Fruit fly (Drosophila melanogaster) whole organism, embryonic: Measurements from ENCODE around the gene CG4757.

Experiments used
- Bgb ChIP-seq: fragments of 200-800 bp; sonication (Bioruptor generic); IDR thresholded peaks from 2 replicates; pipeline ENCODE4 v1.3.6; 2022; ENCODE audit warnings: missing biosample characterization, missing genetic modification characterization; ENCODE audit not compliant: partially characterized antibody
- CG1024 ChIP-seq: fragments of 200-800 bp; sonication (Bioruptor generic); IDR thresholded peaks from 2 replicates; pipeline ENCODE4 v1.3.6; 2022; ENCODE audit warnings: missing biosample characterization, missing genetic modification characterization
- CG10267 ChIP-seq: fragments of 200-800 bp; sonication (Bioruptor generic); optimal IDR thresholded peaks from 2 replicates; lab custom pipeline; 2018; ENCODE audit warnings: missing biosample characterization, mild to moderate bottlenecking, missing genetic modification characterization, moderate library complexity
- CG11093 ChIP-seq: fragments of 200-800 bp; sonication (Bioruptor generic); IDR thresholded peaks from 3 replicates; pipeline ENCODE4 v1.3.6; 2022; ENCODE audit warnings: missing biosample characterization, missing genetic modification characterization
- CG11398 ChIP-seq: fragments of 200-800 bp; sonication (Bioruptor generic); optimal IDR thresholded peaks from 2 replicates; lab custom pipeline; 2016; ENCODE audit warnings: missing biosample characterization, missing genetic modification characterization
- CG12155 ChIP-seq: fragments of 200-800 bp; sonication (Bioruptor generic); optimal IDR thresholded peaks from 3 replicates; lab custom pipeline; 2016; ENCODE audit warnings: missing biosample characterization, missing genetic modification characterization
- CG13287 ChIP-seq: fragments of 200-800 bp; sonication (Bioruptor generic); IDR thresholded peaks from 2 replicates; pipeline ENCODE4 v1.3.6; 2022; ENCODE audit warnings: missing biosample characterization, missing genetic modification characterization; ENCODE audit not compliant: partially characterized antibody
- CG16863 ChIP-seq: fragments of 200-800 bp; sonication (Bioruptor generic); optimal IDR thresholded peaks from 3 replicates; lab custom pipeline; 2016; ENCODE audit warnings: missing biosample characterization, missing genetic modification characterization
- CG18476 ChIP-seq: fragments of 200-800 bp; sonication (Bioruptor generic); optimal IDR thresholded peaks from 2 replicates; lab custom pipeline; 2016; ENCODE audit warnings: missing biosample characterization, mild to moderate bottlenecking, missing genetic modification characterization
- CG18599 ChIP-seq: fragments of 200-800 bp; sonication (Bioruptor generic); optimal IDR thresholded peaks from 3 replicates; lab custom pipeline; 2017; ENCODE audit warnings: missing biosample characterization, missing genetic modification characterization, mild to moderate bottlenecking, moderate library complexity, missing genetic modification reagents
- CG18619 ChIP-seq: fragments of 200-800 bp; sonication (Bioruptor generic); optimal IDR thresholded peaks from 3 replicates; lab custom pipeline; 2017; ENCODE audit warnings: missing biosample characterization, mild to moderate bottlenecking, missing genetic modification characterization
- CG18764 ChIP-seq: fragments of 200-800 bp; sonication (Bioruptor generic); optimal IDR thresholded peaks from 3 replicates; lab custom pipeline; 2016; ENCODE audit warnings: missing biosample characterization, missing genetic modification characterization
- CG2712 ChIP-seq: fragments of 200-800 bp; optimal IDR thresholded peaks from 3 replicates; lab custom pipeline; 2019; ENCODE audit warnings: missing biosample characterization, mild to moderate bottlenecking, missing genetic modification characterization, moderate library complexity
- CG30020 ChIP-seq: fragments of 200-800 bp; optimal IDR thresholded peaks from 2 replicates; lab custom pipeline; 2019; ENCODE audit warnings: missing biosample characterization, mild to moderate bottlenecking, missing genetic modification characterization, moderate library complexity
- CG3163 ChIP-seq: fragments of 200-800 bp; sonication (Bioruptor generic); optimal IDR thresholded peaks from 3 replicates; lab custom pipeline; 2016; ENCODE audit warnings: missing biosample characterization, missing genetic modification characterization
- CG3281 ChIP-seq: fragments of 200-800 bp; sonication (Bioruptor generic); optimal IDR thresholded peaks from 3 replicates; lab custom pipeline; 2017; ENCODE audit warnings: missing biosample characterization, mild to moderate bottlenecking, missing genetic modification characterization
- CG4617 ChIP-seq: fragments of 200-800 bp; sonication (Bioruptor generic); optimal IDR thresholded peaks from 3 replicates; lab custom pipeline; 2016; ENCODE audit warnings: missing biosample characterization, missing genetic modification characterization, borderline replicate concordance
- CG6254 ChIP-seq: fragments of 200-800 bp; sonication (Bioruptor generic); optimal IDR thresholded peaks from 3 replicates; lab custom pipeline; 2017; ENCODE audit warnings: mild to moderate bottlenecking, missing biosample characterization, missing genetic modification reagents, missing genetic modification characterization
- CG8281 ChIP-seq: fragments of 200-800 bp; sonication (Bioruptor generic); optimal IDR thresholded peaks from 2 replicates; lab custom pipeline; 2018; ENCODE audit warnings: missing biosample characterization, mild to moderate bottlenecking, missing genetic modification characterization, moderate library complexity
- CG8765 ChIP-seq: fragments of 200-800 bp; sonication (Bioruptor generic); IDR thresholded peaks from 2 replicates; pipeline ENCODE4 v1.3.6; 2022; ENCODE audit warnings: missing biosample characterization, missing genetic modification characterization
- Drgx ChIP-seq: fragments of 200-800 bp; sonication (Bioruptor generic); IDR thresholded peaks from 2 replicates; pipeline ENCODE4 v1.3.6; 2022; ENCODE audit warnings: missing biosample characterization, missing genetic modification characterization
- GATAe ChIP-seq: fragments of 200-800 bp; sonication (Bioruptor generic); conservative IDR thresholded peaks from 2 replicates; pipeline ENCODE4 v1.3.6; 2022; ENCODE audit warnings: missing biosample characterization, missing genetic modification characterization
- Gsc ChIP-seq: fragments of 200-800 bp; sonication (Bioruptor generic); IDR thresholded peaks from 2 replicates; pipeline ENCODE4 v1.3.6; 2022; ENCODE audit warnings: missing biosample characterization, missing genetic modification characterization
- Hr3 ChIP-seq: fragments of 200-800 bp; sonication (Bioruptor generic); optimal IDR thresholded peaks from 3 replicates; lab custom pipeline; 2016; ENCODE audit warnings: missing biosample characterization, missing genetic modification characterization
- Hr39 ChIP-seq: fragments of >200 bp; optimal IDR thresholded peaks from 2 replicates; lab custom pipeline; 2017
- Jarid2 ChIP-seq: fragments of 200-800 bp; sonication (Bioruptor generic); optimal IDR thresholded peaks from 3 replicates; lab custom pipeline; 2017; ENCODE audit warnings: mild to moderate bottlenecking, missing biosample characterization, missing genetic modification reagents, missing genetic modification characterization
- Kr ChIP-seq: fragments of 200-800 bp; sonication (Bioruptor generic); optimal IDR thresholded peaks from 2 replicates; lab custom pipeline; 2017; ENCODE audit warnings: missing biosample characterization, mild to moderate bottlenecking, missing genetic modification characterization
- MBD-R2 ChIP-seq: fragments of 200-800 bp; sonication (Bioruptor generic); IDR thresholded peaks from 2 replicates; pipeline ENCODE4 v1.3.6; 2022; ENCODE audit warnings: missing biosample characterization, missing genetic modification characterization
- Mrtf ChIP-seq: fragments of 200-800 bp; sonication (Bioruptor generic); IDR thresholded peaks from 3 replicates; pipeline ENCODE4 v1.3.6; 2022; ENCODE audit warnings: missing biosample characterization, missing genetic modification characterization
- NK7.1 ChIP-seq: fragments of 200-800 bp; sonication (Bioruptor generic); optimal IDR thresholded peaks from 3 replicates; lab custom pipeline; 2016; ENCODE audit warnings: missing biosample characterization, missing genetic modification characterization
- Poxn ChIP-seq: fragments of 200-800 bp; sonication (Bioruptor generic); IDR thresholded peaks from 2 replicates; pipeline ENCODE4 v1.3.6; 2022; ENCODE audit warnings: missing biosample characterization, missing genetic modification characterization
- Sox100B ChIP-seq: fragments of 200-800 bp; sonication (Bioruptor generic); optimal IDR thresholded peaks from 3 replicates; lab custom pipeline; 2018; ENCODE audit warnings: missing biosample characterization, mild to moderate bottlenecking, missing genetic modification characterization
- Sry-δ ChIP-seq: fragments of 200-800 bp; sonication (Bioruptor generic); optimal IDR thresholded peaks from 2 replicates; lab custom pipeline; 2016; ENCODE audit warnings: missing biosample characterization, missing genetic modification characterization
- Tbp ChIP-seq: fragments of >200 bp; optimal IDR thresholded peaks from 2 replicates; lab custom pipeline; 2018; ENCODE audit warnings: missing biosample characterization, missing genetic modification characterization
- bab2 ChIP-seq: fragments of 200-800 bp; sonication (Bioruptor generic); optimal IDR thresholded peaks from 2 replicates; lab custom pipeline; 2016; ENCODE audit warnings: missing biosample characterization, missing genetic modification characterization
- br ChIP-seq: fragments of >200 bp; optimal IDR thresholded peaks from 2 replicates; lab custom pipeline; 2017
- bsh ChIP-seq, 2 experiments: fragments of 200-800 bp; sonication (Bioruptor generic); optimal IDR thresholded peaks; 2 replicates each; lab custom pipeline; 2017 to 2018; ENCODE audit warnings: mild to moderate bottlenecking in 2 of 2, missing biosample characterization in 2 of 2, missing genetic modification characterization in 2 of 2, moderate library complexity in 1 of 2
- ci ChIP-seq: fragments of 200-800 bp; sonication (Bioruptor generic); IDR thresholded peaks from 3 replicates; pipeline ENCODE4 v1.3.6; 2022; ENCODE audit warnings: missing biosample characterization, missing genetic modification characterization
- dati ChIP-seq: fragments of 200-800 bp; sonication (Bioruptor generic); IDR thresholded peaks from 2 replicates; pipeline ENCODE4 v1.3.6; 2022; ENCODE audit warnings: missing biosample characterization, missing genetic modification characterization
- fd96Cb ChIP-seq: fragments of 200-800 bp; sonication (Bioruptor generic); optimal IDR thresholded peaks from 2 replicates; lab custom pipeline; 2018; ENCODE audit warnings: missing biosample characterization, mild to moderate bottlenecking, missing genetic modification characterization, moderate library complexity
- grau ChIP-seq: fragments of 200-800 bp; optimal IDR thresholded peaks from 3 replicates; lab custom pipeline; 2019; ENCODE audit warnings: missing biosample characterization, mild to moderate bottlenecking, missing genetic modification characterization, moderate library complexity
- hkb ChIP-seq, 2 experiments: fragments of 200-800 bp in 1 of 2; fragments of >200 bp in 1 of 2; sonication (Bioruptor generic) in 1 of 2; IDR thresholded peaks in 1 of 2; optimal IDR thresholded peaks in 1 of 2; 2 replicates each; pipeline versions ENCODE4 v1.3.6 to Lab custom; 2017 to 2022; ENCODE audit warnings: missing biosample characterization in 1 of 2, missing genetic modification characterization in 1 of 2
- hth ChIP-seq: fragments of >200 bp; optimal IDR thresholded peaks from 2 replicates; lab custom pipeline; 2017; ENCODE audit warnings: inconsistent platforms
- mam ChIP-seq: fragments of 200-800 bp; sonication (Bioruptor generic); optimal IDR thresholded peaks from 3 replicates; lab custom pipeline; 2016; ENCODE audit warnings: missing biosample characterization, missing genetic modification characterization
- nom ChIP-seq: fragments of 200-800 bp; sonication (Bioruptor generic); optimal IDR thresholded peaks from 2 replicates; lab custom pipeline; 2017; ENCODE audit warnings: missing biosample characterization, missing genetic modification characterization, mild to moderate bottlenecking, moderate library complexity, missing genetic modification reagents
- schlank ChIP-seq: fragments of 200-800 bp; sonication (Bioruptor generic); optimal IDR thresholded peaks from 2 replicates; lab custom pipeline; 2018; ENCODE audit warnings: missing biosample characterization, mild to moderate bottlenecking, missing genetic modification characterization
- sens ChIP-seq: fragments of 200-800 bp; sonication (Bioruptor generic); peaks from one replicate; lab custom pipeline; 2016; ENCODE audit warnings: missing biosample characterization, missing genetic modification characterization
- sens-2 ChIP-seq: fragments of 200-800 bp; sonication (Bioruptor generic); IDR thresholded peaks from 2 replicates; pipeline ENCODE4 v1.3.6; 2022; ENCODE audit warnings: missing biosample characterization, missing genetic modification characterization
- sima ChIP-seq: fragments of 200-800 bp; sonication (Bioruptor generic); optimal IDR thresholded peaks from 2 replicates; lab custom pipeline; 2016; ENCODE audit warnings: missing biosample characterization, missing genetic modification characterization
- sob ChIP-seq: fragments of 200-800 bp; sonication (Bioruptor generic); IDR thresholded peaks from 2 replicates; pipeline ENCODE4 v1.3.6; 2022; ENCODE audit warnings: missing biosample characterization, missing genetic modification characterization
- wor ChIP-seq: fragments of 200-800 bp; sonication (Bioruptor generic); IDR thresholded peaks from 2 replicates; pipeline ENCODE4 v1.3.6; 2022; ENCODE audit warnings: missing biosample characterization, missing genetic modification characterization

CG4757 gene

dm6 chr3R:11172460-11173168 lies 11.6 kb downstream of the CG4757 start, which contains the start of gene Ugt35A1 (continued):
- TF ChIP-seq CG6254 (GFP tag; lab: Kevin White, UChicago) (no peak), Poxn (GFP tag; lab: Robert Waterston, UW) (no peak), sens-2 (GFP tag; lab: Robert Waterston, UW) (no peak), CG2712 (no peak), Drgx (GFP tag; lab: Robert Waterston, UW) (no peak), hkb (optimal IDR thresholded peaks at IDR 0.05; lab: Kevin White, UChicago) (no peak), hkb (GFP tag; IDR thresholded peaks at IDR 0.05; lab: Robert Waterston, UW) (no peak), Bgb (GFP tag; lab: Robert Waterston, UW) (0 out of 2 replicates have a peak, but pooled peaks have one; percentile 12), grau (tag; lab: Kevin White, UChicago) (no peak), CG8765 (GFP tag; lab: Robert Waterston, UW) (no peak), CG8281 (tag; lab: Kevin White, UChicago) (no peak), CG1024 (no peak), Jarid2 (peak; percentile 71), ci (GFP tag; lab: Robert Waterston, UW) (no peak), Kr (GFP tag; lab: Kevin White, UChicago) (no peak), fd96Cb (tag; lab: Kevin White, UChicago) (no peak), CG11398 (GFP tag; lab: Kevin White, UChicago) (no peak), sob (GFP tag; lab: Robert Waterston, UW) (no peak), CG18619 (GFP tag; lab: Kevin White, UChicago) (no peak), nom (GFP tag; lab: Kevin White, UChicago) (no peak), bsh (GFP tag; optimal IDR thresholded peaks at IDR 0.05; lab: Kevin White, UChicago) (no peak), wor (GFP tag; lab: Robert Waterston, UW) (no peak), CG18764 (GFP tag; lab: Kevin White, UChicago) (no peak), Gsc (GFP tag; lab: Robert Waterston, UW) (no peak), Hr3 (no peak), sens (peak; percentile 13), CG16863 (GFP tag; lab: Kevin White, UChicago) (no peak), Sry-δ (GFP tag; lab: Kevin White, UChicago) (no peak), CG12155 (GFP tag; lab: Kevin White, UChicago) (no peak), hth (lab: Kevin White, UChicago) (no peak), NK7.1 (no peak), Mrtf (GFP tag; lab: Robert Waterston, UW) (no peak), Tbp (no peak), Hr39 (lab: Kevin White, UChicago) (no peak), sima (no peak), schlank (tag; lab: Kevin White, UChicago) (no peak), CG3163 (peak; percentile 77), mam (GFP tag; lab: Kevin White, UChicago) (no peak), CG13287 (peak; percentile 23; the same call in 1 of the 2 replicates), dati (GFP tag; lab: Robert Waterston, UW) (no peak), MBD-R2 (GFP tag; lab: Robert Waterston, UW) (no peak), br (lab: Kevin White, UChicago) (no peak), CG10267 (tag; lab: Kevin White, UChicago) (no peak), CG11093 (GFP tag; lab: Robert Waterston, UW) (no peak), GATAe (GFP tag; lab: Robert Waterston, UW) (peak; percentile 44; the same call in 1 of the 2 replicates), CG4617 (GFP tag; lab: Kevin White, UChicago) (no peak), CG3281 (GFP tag; lab: Kevin White, UChicago) (no peak), bab2 (GFP tag; lab: Kevin White, UChicago) (no peak), CG30020 (no peak), Sox100B (no peak), CG18599 (GFP tag; lab: Kevin White, UChicago) (peak; percentile 1), CG18476 (GFP tag; lab: Kevin White, UChicago) (no peak)
